Fruit fly (Drosophila melanogaster) S2 (cell line): ENCODE data around the gene CG7130.

ENCODE experiments used
- CG8478 ChIP-seq: fragments of >200 bp; optimal IDR thresholded peaks from 2 replicates; lab custom pipeline; 2018
- CTCF ChIP-seq, 2 experiments: fragments of >200 bp; optimal IDR thresholded peaks; 2 replicates each; lab custom pipeline; 2018

The CG7130 gene

DNA sequence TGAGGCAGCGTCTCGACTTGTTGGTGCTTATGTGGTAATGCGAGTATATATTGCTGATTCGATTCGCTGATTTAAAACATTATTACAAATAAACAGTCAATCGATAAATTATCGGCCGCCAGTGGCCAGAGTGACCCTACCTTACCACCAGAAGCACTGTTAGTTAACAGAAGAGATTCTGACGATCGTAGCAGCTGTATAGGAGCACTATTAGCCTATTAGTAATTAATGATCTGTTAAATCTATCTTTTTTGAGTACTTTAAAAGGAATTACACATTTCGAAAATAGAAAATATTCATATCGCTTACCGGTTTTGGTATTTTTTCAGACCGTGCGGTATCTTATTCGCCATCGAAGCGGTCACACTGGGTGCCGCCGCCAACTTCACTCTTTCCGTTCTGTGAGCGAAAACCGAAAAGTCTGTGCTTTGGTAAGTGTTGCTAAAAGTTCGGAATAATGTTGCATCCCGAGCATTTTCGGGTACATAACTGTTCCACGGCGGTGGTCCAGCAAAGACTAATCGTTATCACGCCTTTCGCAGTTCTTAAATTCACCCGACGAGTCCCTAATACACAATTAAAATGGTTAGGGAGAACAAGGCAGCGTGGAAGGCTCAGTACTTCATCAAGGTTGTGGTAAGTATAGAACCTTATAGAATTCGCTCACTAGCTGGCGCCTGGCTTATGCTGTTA, at the start of gene CG7130, which contains the start of gene RpLP0:
Gene CG7130 (minus strand): TSS at position 51 of the 693 bp plus-strand sequence.
Gene RpLP0 (plus strand): TSS at position 162 of the 693 bp plus-strand sequence.
- no peak for TF ChIP-seq CG8478
- peak in 1 of 2 experiments; percentile 29 for TF ChIP-seq CTCF (optimal IDR thresholded peaks at IDR 0.05; lab: Kevin White, UChicago)

DNA sequence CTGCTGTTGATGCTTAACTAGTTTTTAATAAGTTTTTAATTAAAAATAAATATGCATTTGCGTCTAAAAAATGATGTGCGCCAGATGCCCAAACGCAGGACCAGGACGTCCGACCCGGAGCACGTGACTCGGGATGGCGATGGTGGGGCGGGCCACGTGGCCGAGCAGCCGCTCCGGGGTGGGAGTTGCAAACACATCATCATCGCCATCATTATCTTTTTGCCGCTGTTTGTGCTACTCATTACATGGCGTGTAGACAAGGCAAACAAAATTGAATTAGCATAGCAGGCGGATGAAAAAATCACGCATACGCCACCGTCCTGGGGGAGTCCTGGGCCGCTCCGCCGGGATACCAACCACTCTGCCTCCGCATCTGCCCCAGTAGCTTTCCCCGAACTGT, 37.6 kb upstream of the CG7130 start:
- no peak for TF ChIP-seq CTCF (optimal IDR thresholded peaks at IDR 0.05; lab: Kevin White, UChicago)
- TF ChIP-seq CG8478: no peak

DNA sequence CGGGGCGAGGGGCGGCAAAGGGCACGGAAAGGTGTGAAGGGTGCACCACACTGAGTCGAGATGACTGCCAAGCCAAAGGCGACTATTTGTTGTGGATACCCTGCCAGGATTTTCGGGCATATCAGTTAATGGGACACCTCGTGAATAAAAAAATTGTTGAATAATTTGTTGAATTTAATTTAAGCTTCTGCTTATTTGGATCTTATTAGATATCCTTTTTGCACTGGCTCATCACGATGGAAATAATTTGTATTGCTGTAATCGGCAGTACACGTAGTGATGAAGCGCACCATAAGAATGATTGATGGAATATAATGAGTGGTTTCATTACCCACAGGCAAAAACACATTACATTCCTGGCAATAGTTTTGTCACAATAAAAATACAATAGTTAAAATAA, 34.3 kb upstream of the CG7130 start:
- TF ChIP-seq CTCF (optimal IDR thresholded peaks at IDR 0.05; lab: Kevin White, UChicago) (no peak), CG8478 (no peak)

DNA sequence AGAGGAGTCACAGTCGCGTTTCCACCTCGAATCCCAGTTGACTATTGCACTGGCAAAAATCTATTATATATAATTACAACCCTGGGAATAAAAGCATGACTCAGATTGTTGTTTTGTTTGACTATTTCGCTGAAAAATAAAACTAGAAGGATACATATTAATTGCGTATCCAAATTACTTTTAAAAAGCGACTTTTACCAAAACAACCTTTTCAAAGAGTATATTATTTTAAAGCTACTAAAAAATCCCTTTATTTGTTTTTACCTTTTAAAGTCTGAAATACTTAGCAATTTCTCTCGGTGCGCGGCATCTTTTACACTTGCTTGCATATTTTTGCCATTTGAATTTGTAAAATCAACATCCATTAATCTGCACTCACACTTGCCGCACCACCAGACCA, 31.1 kb upstream of the CG7130 start:
- TF ChIP-seq CG8478 (no peak), CTCF (optimal IDR thresholded peaks at IDR 0.05; lab: Kevin White, UChicago) (no peak)

DNA sequence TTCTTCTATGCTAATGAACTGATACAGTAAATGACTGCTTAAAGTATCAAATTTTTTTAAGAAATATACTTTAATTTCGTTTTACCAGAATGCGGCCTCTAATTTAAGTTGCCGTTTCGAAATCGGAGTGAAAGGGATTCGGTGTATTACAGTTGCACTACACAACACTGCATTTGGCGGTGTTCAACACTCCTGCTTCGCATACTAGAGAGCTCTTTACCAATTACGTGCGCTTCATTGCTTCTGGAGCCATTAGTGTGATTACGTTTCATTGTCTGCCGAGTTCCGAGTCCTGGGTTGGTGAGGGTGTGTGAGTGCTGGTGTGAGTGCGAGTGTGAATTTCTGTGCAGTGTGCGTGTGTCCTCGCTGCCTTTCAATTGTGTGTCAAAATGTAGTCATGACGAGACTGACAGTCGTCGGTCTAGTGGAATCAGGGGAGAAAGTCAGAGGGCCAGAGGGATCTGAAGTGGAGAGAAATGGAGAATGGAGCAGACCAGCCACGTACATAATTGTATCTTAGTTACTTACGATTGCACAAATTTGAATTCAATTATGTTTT, 18.8 kb upstream of the CG7130 start:
- no peak for TF ChIP-seq CTCF (optimal IDR thresholded peaks at IDR 0.05; lab: Kevin White, UChicago)
- no peak for TF ChIP-seq CG8478

DNA sequence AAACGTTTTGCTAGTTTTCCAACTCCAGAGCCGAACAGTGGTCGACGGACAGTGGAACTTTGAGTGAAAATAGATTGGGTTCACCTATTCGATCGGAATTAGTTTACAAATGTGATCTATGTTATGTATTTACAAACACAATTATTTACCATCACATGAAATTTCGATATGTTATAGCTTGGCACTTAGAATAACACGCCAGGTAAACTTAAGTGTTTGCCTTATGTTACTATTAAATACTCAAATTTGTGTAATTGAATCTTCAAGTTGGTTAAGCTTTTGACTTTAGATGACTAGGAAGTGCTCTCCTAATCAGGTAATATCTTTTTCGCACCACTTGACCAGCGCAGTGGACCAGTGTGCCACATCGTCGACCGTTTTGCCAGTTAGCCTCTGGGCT, 15.8 kb upstream of the CG7130 start:
- TF ChIP-seq CG8478 (no peak), CTCF (optimal IDR thresholded peaks at IDR 0.05; lab: Kevin White, UChicago) (no peak)

dm6 chr3L:22083131-22083648, 7.6 kb upstream of the CG7130 start:
- TF ChIP-seq CTCF (optimal IDR thresholded peaks at IDR 0.05; lab: Kevin White, UChicago) (no peak), CG8478 (no peak)

dm6 chr3L:22082420-22082819, 6.9 kb upstream of the CG7130 start, which contains the start of gene msopa:
TSS of gene msopa (plus strand) at chr3L:22082720.
- no peak for TF ChIP-seq CG8478
- no peak for TF ChIP-seq CTCF (optimal IDR thresholded peaks at IDR 0.05; lab: Kevin White, UChicago)

dm6 chr3L:22080022-22080421, 4.5 kb upstream of the CG7130 start, which contains the start of gene Sfp79B:
TSS of gene Sfp79B (plus strand) at chr3L:22080322.
- TF ChIP-seq CG8478 (no peak), CTCF (optimal IDR thresholded peaks at IDR 0.05; lab: Kevin White, UChicago) (no peak)

DNA sequence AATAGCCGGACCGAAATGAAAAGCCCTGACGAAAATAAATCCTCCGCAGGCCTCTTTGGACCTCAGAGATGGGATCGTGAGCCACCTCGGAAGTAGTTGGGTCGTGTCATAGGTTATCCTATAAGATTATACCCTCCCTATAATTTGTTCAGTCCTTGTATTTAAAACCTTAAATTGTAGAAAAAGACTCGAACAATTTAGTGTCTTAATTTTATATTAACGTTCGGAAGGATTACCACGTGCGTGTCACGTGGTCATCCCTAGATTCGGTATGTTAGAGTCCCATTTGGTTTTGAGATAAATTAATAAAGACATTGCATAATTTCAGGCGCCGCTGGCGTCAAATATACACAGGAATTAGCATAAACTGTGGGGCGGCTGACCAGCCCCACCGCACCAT, 2.5 kb upstream of the CG7130 start:
- TF ChIP-seq CTCF (optimal IDR thresholded peaks at IDR 0.05; lab: Kevin White, UChicago) (no peak), CG8478 (no peak)

dm6 chr3L:22074347-22074971, 1.1 kb downstream of the CG7130 start, which contains the start of gene CG7133:
TSS of gene CG7133 (minus strand) at chr3L:22074523.
- no peak for TF ChIP-seq CTCF (optimal IDR thresholded peaks at IDR 0.05; lab: Kevin White, UChicago)
- no peak for TF ChIP-seq CG8478

DNA sequence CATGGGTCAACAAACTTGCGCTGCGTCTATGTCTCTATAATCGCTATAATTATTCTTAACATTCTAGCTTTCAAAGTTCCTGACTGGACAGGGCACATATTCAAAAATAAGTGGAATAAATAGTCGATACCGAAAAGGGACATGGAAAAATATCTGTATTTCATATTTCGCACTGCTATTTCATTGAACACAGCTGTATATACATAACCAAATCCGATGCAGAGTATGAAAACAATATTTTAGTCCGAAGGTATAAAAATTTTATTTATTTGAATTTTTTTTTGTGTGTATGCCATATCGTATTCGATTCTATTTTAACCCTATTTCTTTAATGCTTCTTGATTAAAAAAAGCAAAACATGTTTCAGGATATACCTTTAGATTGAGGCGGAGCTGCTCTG, 2.7 kb downstream of the CG7130 start:
- TF ChIP-seq CG8478: no peak
- no peak for TF ChIP-seq CTCF (optimal IDR thresholded peaks at IDR 0.05; lab: Kevin White, UChicago)

DNA sequence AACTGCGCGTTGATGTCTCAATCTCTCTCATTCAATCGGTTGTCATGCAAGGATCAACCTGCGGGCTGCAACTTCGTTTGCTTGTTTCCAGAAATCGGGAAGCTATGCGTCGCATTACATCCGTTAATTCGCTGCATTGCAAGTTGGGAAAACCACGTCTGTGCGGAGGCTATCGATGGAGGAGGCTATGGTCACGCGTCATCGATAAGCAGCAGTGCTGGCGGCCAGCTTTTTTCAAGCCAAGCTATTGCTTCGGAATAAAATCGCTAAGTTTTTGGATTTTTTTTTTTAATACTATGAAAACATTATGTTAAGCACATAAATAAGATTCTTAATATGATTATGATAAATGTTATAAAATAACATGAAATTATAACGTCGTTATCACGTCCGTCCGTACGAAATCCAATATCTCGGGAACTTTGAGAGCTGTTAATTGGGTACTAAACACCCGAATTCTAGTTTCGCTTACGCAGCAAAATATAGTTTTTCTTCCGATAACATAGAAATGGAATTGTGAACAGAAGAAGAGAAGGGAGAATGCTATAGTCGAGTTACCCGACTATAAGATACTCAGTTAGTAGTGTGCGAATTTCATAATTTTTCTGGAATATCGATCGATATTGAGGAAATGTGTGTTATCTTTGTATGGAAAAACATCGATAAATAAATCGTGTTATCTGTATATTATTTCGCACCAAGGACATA, 3.7 kb downstream of the CG7130 start, which contains the start of gene CG7139:
Gene CG7139 (minus strand): TSS at position 162 of the 708 bp plus-strand sequence.
- TF ChIP-seq CTCF (optimal IDR thresholded peaks at IDR 0.05; lab: Kevin White, UChicago): no peak
- no peak for TF ChIP-seq CG8478

dm6 chr3L:22070506-22070905, 5.0 kb downstream of the CG7130 start:
- TF ChIP-seq CG8478 (no peak), CTCF (optimal IDR thresholded peaks at IDR 0.05; lab: Kevin White, UChicago) (no peak)

DNA sequence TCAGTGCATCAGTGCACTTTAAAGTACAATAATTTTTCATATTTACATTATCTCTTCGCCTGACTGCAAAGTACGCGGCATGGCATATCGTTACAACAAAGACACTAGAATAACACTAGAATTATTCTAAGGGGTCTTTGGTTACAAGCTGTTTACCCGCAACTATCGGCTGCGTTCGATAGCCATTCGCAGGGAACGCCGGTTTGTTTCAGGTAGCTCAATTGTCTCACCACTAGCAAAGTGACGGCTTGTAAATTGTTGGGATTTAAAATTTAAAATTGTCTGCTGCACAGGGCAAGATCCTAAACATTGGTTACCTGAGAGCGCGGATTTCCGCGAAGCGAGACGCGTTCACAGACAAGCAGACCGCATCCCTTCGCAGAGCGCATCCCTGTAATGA, 9.9 kb downstream of the CG7130 start, which contains the start of gene CG14561:
Gene CG14561 (plus strand): TSS at position 214 of the 400 bp plus-strand sequence.
- TF ChIP-seq CG8478 (no peak), CTCF (optimal IDR thresholded peaks at IDR 0.05; lab: Kevin White, UChicago) (peak; percentile 16 to 41)
